Fruit fly (Drosophila melanogaster): ENCODE results near the gene Ddrgk1.
A peak's percentile ranks its signal among the peaks of the same experiment; 100 is the strongest.

The Ddrgk1 gene

dm6 chr3R:21184373-21185132, 30.3 kb upstream of the Ddrgk1 start (continued):
- TF ChIP-seq Scr (GFP tag; IDR thresholded peaks at IDR 0.05; ENCODE audit: partially characterized antibody) (peak; percentile 36; the same call in 1 of the 2 replicates), jigr1 (GFP tag; IDR thresholded peaks at IDR 0.05) (no peak), CG1602 (GFP tag; optimal IDR thresholded peaks at IDR 0.05) (peak; percentile 60), gcm (GFP tag; optimal IDR thresholded peaks at IDR 0.05) (peak; percentile 25), yki (optimal IDR thresholded peaks at IDR 0.05) (no peak), CG2678 (tag; optimal IDR thresholded peaks at IDR 0.05) (peak; percentile 55), sc (optimal IDR thresholded peaks at IDR 0.05) (no peak), sc (GFP tag; optimal IDR thresholded peaks at IDR 0.05) (peak; percentile 50), Kr (GFP tag; optimal IDR thresholded peaks at IDR 0.05) (no peak), CG9437 (GFP tag; optimal IDR thresholded peaks at IDR 0.05) (peak; percentile 64), jing (GFP tag; optimal IDR thresholded peaks at IDR 0.05) (peak; percentile 61), CG10654 (GFP tag; optimal IDR thresholded peaks at IDR 0.05) (peak; percentile 34), Oaz (GFP tag; IDR thresholded peaks at IDR 0.05) (peak; percentile 64), nerfin-2 (GFP tag; IDR thresholded peaks at IDR 0.05; ENCODE audit: partially characterized antibody) (peak; percentile 44; the same call in 1 of the 2 replicates), CG11504 (tag; optimal IDR thresholded peaks at IDR 0.05) (peak; percentile 75), CG10462 (GFP tag; optimal IDR thresholded peaks at IDR 0.05) (no peak), ara (GFP tag; IDR thresholded peaks at IDR 0.05) (peak; percentile 66), pb (GFP tag; optimal IDR thresholded peaks at IDR 0.05) (peak; percentile 74), Dref (GFP tag; IDR thresholded peaks at IDR 0.05) (no peak), corto (GFP tag; optimal IDR thresholded peaks at IDR 0.05) (no peak), CG8388 (GFP tag; optimal IDR thresholded peaks at IDR 0.05) (peak; percentile 26), zen (tag; optimal IDR thresholded peaks at IDR 0.05) (peak; percentile 82), CG17186 (GFP tag; optimal IDR thresholded peaks at IDR 0.05) (no peak), cato (GFP tag; optimal IDR thresholded peaks at IDR 0.05; ENCODE audit: borderline replicate concordance) (peak; percentile 62), tap (tag; optimal IDR thresholded peaks at IDR 0.05) (no peak), CG10267 (tag; optimal IDR thresholded peaks at IDR 0.05) (peak; percentile 54), CG2875 (GFP tag; optimal IDR thresholded peaks at IDR 0.05) (peak; percentile 70), Med (GFP tag) (peak; percentile 98), esg (GFP tag; conservative IDR thresholded peaks at IDR 0.05) (peak; percentile 27; the same call in 1 of the 2 replicates), CG5180 (GFP tag; optimal IDR thresholded peaks at IDR 0.05) (peak; percentile 59), sug (tag; optimal IDR thresholded peaks at IDR 0.05) (peak; percentile 68), Nf-YC (tag; optimal IDR thresholded peaks at IDR 0.05) (peak; percentile 36), HLH4C (GFP tag; IDR thresholded peaks at IDR 0.05; ENCODE audit: partially characterized antibody) (no peak), NFAT (GFP tag; IDR thresholded peaks at IDR 0.05) (peak; percentile 87), bsh (GFP tag; optimal IDR thresholded peaks at IDR 0.05) (peak in 1 of 2 experiments; percentile 59), twi (tag; optimal IDR thresholded peaks at IDR 0.05) (peak; percentile 26), CG3163 (GFP tag; optimal IDR thresholded peaks at IDR 0.05) (peak; percentile 64), gfzf (GFP tag; optimal IDR thresholded peaks at IDR 0.05) (peak; percentile 1), CG15269 (tag; optimal IDR thresholded peaks at IDR 0.05) (peak; percentile 71), Mrtf (GFP tag; IDR thresholded peaks at IDR 0.05) (peak; percentile 58; the same call in 1 of the 3 replicates), dpn (GFP tag; optimal IDR thresholded peaks at IDR 0.05) (peak; percentile 78 to 79), caup (GFP tag; optimal IDR thresholded peaks at IDR 0.05; ENCODE audit: severe bottlenecking) (peak; percentile 87), org-1 (GFP tag; optimal IDR thresholded peaks at IDR 0.05) (peak; percentile 27), Doc2 (GFP tag; IDR thresholded peaks at IDR 0.05) (no peak), TFAM (GFP tag; optimal IDR thresholded peaks at IDR 0.05) (no peak), tup (GFP tag; optimal IDR thresholded peaks at IDR 0.05) (peak; percentile 23), CG14014 (GFP tag; IDR thresholded peaks at IDR 0.05) (peak; percentile 66), wdn (GFP tag; IDR thresholded peaks at IDR 0.05) (peak; percentile 58), CG13775 (GFP tag; optimal IDR thresholded peaks at IDR 0.05) (peak; percentile 76)
